Worm (Caenorhabditis elegans) whole organism, mixed stage, embryonic: ENCODE measurements around the gene zip-2.

ENCODE experiments used
- elt-1 ChIP-seq: sonication (generic microtip); optimal IDR thresholded peaks from 2 replicates; lab custom pipeline; 2017; ENCODE audit warnings: missing genetic modification characterization, mild to moderate bottlenecking, missing compliant biosample characterization, antibody characterized with exemption, moderate library complexity, borderline replicate concordance; ENCODE audit not compliant: insufficient read depth
- nhr-12 ChIP-seq: fragments of 150-350 bp; optimal IDR thresholded peaks from 2 replicates; lab custom pipeline; 2014; ENCODE audit warnings: missing biosample characterization, missing genetic modification characterization
- unc-62 ChIP-seq: fragments of 150-350 bp; optimal IDR thresholded peaks from 2 replicates; lab custom pipeline; 2014; ENCODE audit warnings: missing biosample characterization, missing genetic modification reagents, missing genetic modification characterization
- ztf-11 ChIP-seq: fragments of 150-350 bp; optimal IDR thresholded peaks from 2 replicates; lab custom pipeline; 2014; ENCODE audit warnings: missing biosample characterization, missing genetic modification characterization

- TF ChIP-seq elt-1 (tag; lab: Kevin White, UChicago) = no peak
- TF ChIP-seq ztf-11 (tag; lab: Kevin White, UChicago) = no peak
- no peak for TF ChIP-seq nhr-12 (tag; lab: Kevin White, UChicago)
- TF ChIP-seq unc-62 (GFP tag; lab: Kevin White, UChicago) = no peak
Measured at ce11 chrIII:859898-860297, 27.1 kb downstream of the zip-2 start, which contains the start of gene exos-4.2.
